Worm (Caenorhabditis elegans) whole organism, dauer: Measurements from ENCODE around the gene acs-4.

Experiments
- unc-62 ChIP-seq: sonication (generic microtip); optimal IDR thresholded peaks from 2 replicates; lab custom pipeline; 2017; ENCODE audit warnings: missing biosample characterization, missing genetic modification reagents, missing genetic modification characterization

The acs-4 gene

ce11 chrIII:7155631-7156030, 12.0 kb upstream of the acs-4 start:
- TF ChIP-seq unc-62 (GFP tag; lab: Kevin White, UChicago), result no peak

ce11 chrIII:7158709-7159108, 8.9 kb upstream of the acs-4 start, which contains the start of gene nuo-4:
nuo-4 (minus strand) TSS chrIII:7158809.
- TF ChIP-seq unc-62 (GFP tag; lab: Kevin White, UChicago), result no peak

- no peak for TF ChIP-seq unc-62 (GFP tag; lab: Kevin White, UChicago)
Measured at ce11 chrIII:7159246-7159645, 8.4 kb upstream of the acs-4 start.

- no peak for TF ChIP-seq unc-62 (GFP tag; lab: Kevin White, UChicago)
Measured at ce11 chrIII:7161055-7161454, 6.6 kb upstream of the acs-4 start, which contains the start of gene rnp-7. rnp-7 (minus strand) TSS chrIII:7161155.

ce11 chrIII:7162065-7162762, 5.4 kb upstream of the acs-4 start, which contains the start of the genes syf-2 and K04G7.1:
syf-2 (minus strand) TSS chrIII:7162115.
K04G7.1 (plus strand) TSS chrIII:7162712.
- no peak for TF ChIP-seq unc-62 (GFP tag; lab: Kevin White, UChicago)

ce11 chrIII:7165276-7165675, 2.4 kb upstream of the acs-4 start:
- TF ChIP-seq unc-62 (GFP tag; lab: Kevin White, UChicago), result no peak

- TF ChIP-seq unc-62 (GFP tag; lab: Kevin White, UChicago), result no peak
Measured at ce11 chrIII:7165816-7166229, 1.8 kb upstream of the acs-4 start.

ce11 chrIII:7166664-7167567, 722 bp upstream of the acs-4 start:
- no peak for TF ChIP-seq unc-62 (GFP tag; lab: Kevin White, UChicago)

- no peak for TF ChIP-seq unc-62 (GFP tag; lab: Kevin White, UChicago)
Measured at ce11 chrIII:7170090-7170489, 2.5 kb downstream of the acs-4 start.

- no peak for TF ChIP-seq unc-62 (GFP tag; lab: Kevin White, UChicago)
Measured at ce11 chrIII:7178497-7178896, 10.9 kb downstream of the acs-4 start.

- TF ChIP-seq unc-62 (GFP tag; lab: Kevin White, UChicago), result no peak
Measured at ce11 chrIII:7179538-7180301, 12.1 kb downstream of the acs-4 start, which contains the start of the genes rps-14 and rpl-36. rps-14 (minus strand) TSS chrIII:7179588. rpl-36 (plus strand) TSS chrIII:7180251.

- TF ChIP-seq unc-62 (GFP tag; lab: Kevin White, UChicago), result no peak
Measured at ce11 chrIII:7180613-7181012, 13.0 kb downstream of the acs-4 start, which contains the start of gene ndab-2. ndab-2 (plus strand) TSS chrIII:7180752.

- TF ChIP-seq unc-62 (GFP tag; lab: Kevin White, UChicago), result no peak
Measured at ce11 chrIII:7181822-7182221, 14.2 kb downstream of the acs-4 start, which contains the start of gene epg-4. epg-4 (plus strand) TSS chrIII:7182167.

- no peak for TF ChIP-seq unc-62 (GFP tag; lab: Kevin White, UChicago)
Measured at ce11 chrIII:7184022-7184421, 16.4 kb downstream of the acs-4 start, which contains the start of gene yju-2. yju-2 (plus strand) TSS chrIII:7184336.

- no peak for TF ChIP-seq unc-62 (GFP tag; lab: Kevin White, UChicago)
Measured at ce11 chrIII:7185473-7185872, 17.8 kb downstream of the acs-4 start, which contains the start of gene F37C12.14. F37C12.14 (minus strand) TSS chrIII:7185573.
